Worm (Caenorhabditis elegans) whole organism, L4/young adult: ENCODE results near the gene idhb-1.

Source experiments
- W03F9.2 ChIP-seq: fragments of 150-350 bp; optimal IDR thresholded peaks from 2 replicates; lab custom pipeline; 2014; ENCODE audit warnings: missing biosample characterization, missing genetic modification characterization
- dao-5 ChIP-seq: sonication (generic microtip); optimal IDR thresholded peaks from 2 replicates; lab custom pipeline; 2016; ENCODE audit warnings: missing genotype, missing genetic modification characterization, moderate library complexity, missing compliant biosample characterization
- him-1 ChIP-seq: sonication (generic microtip); optimal IDR thresholded peaks from 2 replicates; lab custom pipeline; 2016; ENCODE audit warnings: missing genotype, missing genetic modification reagents, missing genetic modification characterization, missing compliant biosample characterization

ce11 chrX:14147400-14147799, 26.5 kb downstream of the idhb-1 start, which contains the start of gene akt-2:
- TF ChIP-seq him-1 (tag; lab: Kevin White, UChicago) (no peak), dao-5 (no peak), W03F9.2 (tag; lab: Kevin White, UChicago) (no peak)
